Fruit fly (Drosophila melanogaster) whole organism, embryonic: ENCODE results near the gene CG33947.

ENCODE experiments used
- Abd-B ChIP-seq: fragments of 200-800 bp; sonication (Bioruptor generic); optimal IDR thresholded peaks from 2 replicates; lab custom pipeline; 2018; ENCODE audit warnings: missing biosample characterization, mild to moderate bottlenecking, missing genetic modification characterization, moderate library complexity
- Adf1 ChIP-seq: fragments of 200-800 bp; sonication (Bioruptor generic); IDR thresholded peaks from 2 replicates; pipeline ENCODE4 v1.3.6; 2022; ENCODE audit warnings: missing biosample characterization, missing genetic modification characterization
- Atf-2 ChIP-seq: fragments of 200-800 bp; sonication (Bioruptor generic); optimal IDR thresholded peaks from 2 replicates; lab custom pipeline; 2016; ENCODE audit warnings: missing biosample characterization, missing genetic modification characterization
- C15 ChIP-seq: fragments of 200-800 bp; sonication (Bioruptor generic); IDR thresholded peaks from 3 replicates; pipeline ENCODE4 v1.3.6; 2022; ENCODE audit warnings: missing biosample characterization, missing genetic modification characterization
- CG12236 ChIP-seq: fragments of 200-800 bp; sonication (Bioruptor generic); optimal IDR thresholded peaks from 2 replicates; lab custom pipeline; 2016; ENCODE audit warnings: missing biosample characterization, missing genetic modification characterization
- CG12391 ChIP-seq: fragments of 200-800 bp; sonication (Bioruptor generic); optimal IDR thresholded peaks from 3 replicates; lab custom pipeline; 2018; ENCODE audit warnings: missing biosample characterization, mild to moderate bottlenecking, missing genetic modification characterization, moderate library complexity
- CG12744 ChIP-seq: fragments of 200-800 bp; sonication (Bioruptor generic); optimal IDR thresholded peaks from 2 replicates; lab custom pipeline; 2016; ENCODE audit warnings: missing biosample characterization, missing genetic modification characterization
- CG13775 ChIP-seq: fragments of 200-800 bp; sonication (Bioruptor generic); optimal IDR thresholded peaks from 3 replicates; lab custom pipeline; 2017; ENCODE audit warnings: missing biosample characterization, mild to moderate bottlenecking, missing genetic modification characterization
- CG14710 ChIP-seq: fragments of 200-800 bp; sonication (Bioruptor generic); optimal IDR thresholded peaks from 3 replicates; lab custom pipeline; 2019; ENCODE audit warnings: missing biosample characterization, mild to moderate bottlenecking, missing genetic modification characterization, moderate library complexity
- CG16813 ChIP-seq: fragments of 200-800 bp; sonication (Bioruptor generic); IDR thresholded peaks from 3 replicates; pipeline ENCODE4 v1.3.6; 2022; ENCODE audit warnings: missing biosample characterization, missing genetic modification characterization; ENCODE audit not compliant: partially characterized antibody
- CG16863 ChIP-seq: fragments of 200-800 bp; sonication (Bioruptor generic); optimal IDR thresholded peaks from 3 replicates; lab custom pipeline; 2016; ENCODE audit warnings: missing biosample characterization, missing genetic modification characterization
- CG17328 ChIP-seq: fragments of 200-800 bp; sonication (Bioruptor generic); IDR thresholded peaks from 2 replicates; pipeline ENCODE4 v1.3.6; 2022; ENCODE audit warnings: missing biosample characterization, missing genetic modification characterization
- CG17385 ChIP-seq: fragments of 200-800 bp; sonication (Bioruptor generic); optimal IDR thresholded peaks from 3 replicates; lab custom pipeline; 2018; ENCODE audit warnings: missing biosample characterization, mild to moderate bottlenecking, missing genetic modification characterization
- CG17568 ChIP-seq: fragments of 200-800 bp; sonication (Bioruptor generic); optimal IDR thresholded peaks from 2 replicates; lab custom pipeline; 2018; ENCODE audit warnings: missing biosample characterization, mild to moderate bottlenecking, missing genetic modification characterization, moderate library complexity
- CG18476 ChIP-seq: fragments of 200-800 bp; sonication (Bioruptor generic); optimal IDR thresholded peaks from 2 replicates; lab custom pipeline; 2016; ENCODE audit warnings: missing biosample characterization, mild to moderate bottlenecking, missing genetic modification characterization
- CG30431 ChIP-seq: fragments of 200-800 bp; sonication (Bioruptor generic); optimal IDR thresholded peaks from 2 replicates; lab custom pipeline; 2017; ENCODE audit warnings: missing biosample characterization, missing genetic modification characterization
- CG3838 ChIP-seq: fragments of 200-800 bp; sonication (Bioruptor generic); optimal IDR thresholded peaks from 3 replicates; lab custom pipeline; 2016; ENCODE audit warnings: missing biosample characterization, missing genetic modification characterization
- CG3847 ChIP-seq: fragments of 200-800 bp; sonication (Bioruptor generic); IDR thresholded peaks from 2 replicates; pipeline ENCODE4 v1.3.6; 2022; ENCODE audit warnings: missing biosample characterization, missing genetic modification characterization
- CG43689 ChIP-seq: fragments of 200-800 bp; sonication (Bioruptor generic); IDR thresholded peaks from 2 replicates; pipeline ENCODE4 v1.3.6; 2022; ENCODE audit warnings: missing biosample characterization, missing genetic modification characterization
- CG4404 ChIP-seq: fragments of 200-800 bp; sonication (Bioruptor generic); IDR thresholded peaks from 2 replicates; pipeline ENCODE4 v1.3.6; 2022; ENCODE audit warnings: missing biosample characterization, missing genetic modification characterization
- CG4617 ChIP-seq: fragments of 200-800 bp; sonication (Bioruptor generic); optimal IDR thresholded peaks from 3 replicates; lab custom pipeline; 2016; ENCODE audit warnings: missing biosample characterization, missing genetic modification characterization, borderline replicate concordance
- CG4707 ChIP-seq: fragments of 200-800 bp; sonication (Bioruptor generic); optimal IDR thresholded peaks from 2 replicates; lab custom pipeline; 2018; ENCODE audit warnings: missing biosample characterization, mild to moderate bottlenecking, missing genetic modification characterization, moderate library complexity
- CG6854 ChIP-seq: fragments of 200-800 bp; sonication (Bioruptor generic); optimal IDR thresholded peaks from 3 replicates; lab custom pipeline; 2017; ENCODE audit warnings: missing biosample characterization, mild to moderate bottlenecking, missing genetic modification characterization
- CG8089 ChIP-seq: fragments of 200-800 bp; sonication (Bioruptor generic); optimal IDR thresholded peaks from 3 replicates; lab custom pipeline; 2016; ENCODE audit warnings: missing biosample characterization, missing genetic modification characterization
- CG9817 ChIP-seq: fragments of 200-800 bp; sonication (Bioruptor generic); optimal IDR thresholded peaks from 2 replicates; lab custom pipeline; 2018; ENCODE audit warnings: missing biosample characterization, mild to moderate bottlenecking, missing genetic modification characterization, moderate library complexity
- CkIIα-i1 ChIP-seq: fragments of 200-800 bp; sonication (Bioruptor generic); IDR thresholded peaks from 2 replicates; pipeline ENCODE4 v1.3.6; 2022; ENCODE audit warnings: missing biosample characterization, missing genetic modification characterization
- D ChIP-seq, 2 experiments: fragments of 200-800 bp in 1 of 2; fragments of >200 bp in 1 of 2; sonication (Bioruptor generic) in 1 of 2; optimal IDR thresholded peaks; 2 replicates in 1 of 2; 3 replicates in 1 of 2; lab custom pipeline; 2017; ENCODE audit warnings: mild to moderate bottlenecking in 1 of 2, missing biosample characterization in 1 of 2, missing genetic modification characterization in 1 of 2, missing genetic modification reagents in 1 of 2
- ERR ChIP-seq: fragments of 200-800 bp; sonication (Bioruptor generic); optimal IDR thresholded peaks from 2 replicates; lab custom pipeline; 2016; ENCODE audit warnings: missing biosample characterization, missing genetic modification characterization
- Elba2 ChIP-seq: fragments of 200-800 bp; sonication (Bioruptor generic); optimal IDR thresholded peaks from 3 replicates; lab custom pipeline; 2016; ENCODE audit warnings: missing biosample characterization, missing genetic modification characterization
- HLH54F ChIP-seq: fragments of 200-800 bp; sonication (Bioruptor generic); optimal IDR thresholded peaks from 3 replicates; lab custom pipeline; 2016; ENCODE audit warnings: missing biosample characterization, missing genetic modification characterization
- Max ChIP-seq: fragments of 200-800 bp; sonication (Bioruptor generic); optimal IDR thresholded peaks from 2 replicates; lab custom pipeline; 2016; ENCODE audit warnings: missing biosample characterization, mild to moderate bottlenecking, missing genetic modification characterization
- Meics ChIP-seq: fragments of 200-800 bp; sonication (Bioruptor generic); optimal IDR thresholded peaks from 2 replicates; lab custom pipeline; 2017; ENCODE audit warnings: missing biosample characterization, mild to moderate bottlenecking, missing genetic modification characterization
- NFAT ChIP-seq: fragments of 200-800 bp; sonication (Bioruptor generic); IDR thresholded peaks from 2 replicates; pipeline ENCODE4 v1.3.6; 2022; ENCODE audit warnings: missing biosample characterization, missing genetic modification characterization
- Oaz ChIP-seq: fragments of 200-800 bp; sonication (Bioruptor generic); IDR thresholded peaks from 2 replicates; pipeline ENCODE4 v1.3.6; 2022; ENCODE audit warnings: missing biosample characterization, missing genetic modification characterization
- PHDP ChIP-seq: fragments of 200-800 bp; sonication (Bioruptor generic); optimal IDR thresholded peaks from 3 replicates; lab custom pipeline; 2018; ENCODE audit warnings: missing biosample characterization, mild to moderate bottlenecking, missing genetic modification characterization, moderate library complexity
- Stat92E ChIP-seq, 3 experiments: fragments of >200 bp in 2 of 3; fragments of 200-800 bp in 1 of 3; sonication (Bioruptor generic) in 1 of 3; optimal IDR thresholded peaks; 2 replicates each; lab custom pipeline; 2017 to 2019; ENCODE audit warnings: missing biosample characterization in 3 of 3, missing genetic modification characterization in 3 of 3, mild to moderate bottlenecking in 1 of 3, moderate library complexity in 1 of 3
- aop ChIP-seq: fragments of 200-800 bp; sonication (Bioruptor generic); IDR thresholded peaks from 2 replicates; pipeline ENCODE4 v1.3.6; 2022; ENCODE audit warnings: missing biosample characterization, missing genetic modification characterization
- cad ChIP-seq: fragments of >200 bp; optimal IDR thresholded peaks from 2 replicates; lab custom pipeline; 2017; ENCODE audit warnings: missing biosample characterization, missing genetic modification characterization
- crp ChIP-seq, 2 experiments: fragments of 200-800 bp; sonication (Bioruptor generic); optimal IDR thresholded peaks; 2 replicates in 1 of 2; 3 replicates in 1 of 2; lab custom pipeline; 2017; ENCODE audit warnings: missing biosample characterization in 2 of 2, missing genetic modification characterization in 2 of 2, mild to moderate bottlenecking in 1 of 2, moderate library complexity in 1 of 2
- exex ChIP-seq: fragments of 200-800 bp; sonication (Bioruptor generic); optimal IDR thresholded peaks from 4 replicates; lab custom pipeline; 2018; ENCODE audit warnings: missing biosample characterization, mild to moderate bottlenecking, missing genetic modification characterization, moderate library complexity
- h ChIP-seq: fragments of >200 bp; optimal IDR thresholded peaks from 2 replicates; lab custom pipeline; 2017
- jumu ChIP-seq: fragments of 200-800 bp; sonication (Bioruptor generic); optimal IDR thresholded peaks from 3 replicates; lab custom pipeline; 2016; ENCODE audit warnings: missing biosample characterization, missing genetic modification characterization
- odd ChIP-seq: fragments of 200-800 bp; sonication (Bioruptor generic); optimal IDR thresholded peaks from 2 replicates; lab custom pipeline; 2017; ENCODE audit warnings: missing biosample characterization, mild to moderate bottlenecking, missing genetic modification characterization
- pfk ChIP-seq: fragments of 200-800 bp; sonication (Bioruptor generic); optimal IDR thresholded peaks from 2 replicates; lab custom pipeline; 2018; ENCODE audit warnings: missing biosample characterization, mild to moderate bottlenecking, missing genetic modification characterization, moderate library complexity
- row ChIP-seq: fragments of 200-800 bp; sonication (Bioruptor generic); IDR thresholded peaks from 3 replicates; pipeline ENCODE4 v1.3.6; 2022; ENCODE audit warnings: missing biosample characterization, missing genetic modification characterization
- sens-2 ChIP-seq: fragments of 200-800 bp; sonication (Bioruptor generic); IDR thresholded peaks from 2 replicates; pipeline ENCODE4 v1.3.6; 2022; ENCODE audit warnings: missing biosample characterization, missing genetic modification characterization
- sisA ChIP-seq: fragments of 200-800 bp; sonication (Bioruptor generic); IDR thresholded peaks from 2 replicates; pipeline ENCODE4 v1.3.6; 2022; ENCODE audit warnings: missing biosample characterization, missing genetic modification characterization
- toy ChIP-seq: fragments of 200-800 bp; sonication (Bioruptor generic); IDR thresholded peaks from 2 replicates; pipeline ENCODE4 v1.3.6; 2022; ENCODE audit warnings: missing biosample characterization, missing genetic modification characterization
- twi ChIP-seq: fragments of 200-800 bp; optimal IDR thresholded peaks from 2 replicates; lab custom pipeline; 2019; ENCODE audit warnings: missing biosample characterization, mild to moderate bottlenecking, missing genetic modification characterization, moderate library complexity

Gene CG33947

DNA sequence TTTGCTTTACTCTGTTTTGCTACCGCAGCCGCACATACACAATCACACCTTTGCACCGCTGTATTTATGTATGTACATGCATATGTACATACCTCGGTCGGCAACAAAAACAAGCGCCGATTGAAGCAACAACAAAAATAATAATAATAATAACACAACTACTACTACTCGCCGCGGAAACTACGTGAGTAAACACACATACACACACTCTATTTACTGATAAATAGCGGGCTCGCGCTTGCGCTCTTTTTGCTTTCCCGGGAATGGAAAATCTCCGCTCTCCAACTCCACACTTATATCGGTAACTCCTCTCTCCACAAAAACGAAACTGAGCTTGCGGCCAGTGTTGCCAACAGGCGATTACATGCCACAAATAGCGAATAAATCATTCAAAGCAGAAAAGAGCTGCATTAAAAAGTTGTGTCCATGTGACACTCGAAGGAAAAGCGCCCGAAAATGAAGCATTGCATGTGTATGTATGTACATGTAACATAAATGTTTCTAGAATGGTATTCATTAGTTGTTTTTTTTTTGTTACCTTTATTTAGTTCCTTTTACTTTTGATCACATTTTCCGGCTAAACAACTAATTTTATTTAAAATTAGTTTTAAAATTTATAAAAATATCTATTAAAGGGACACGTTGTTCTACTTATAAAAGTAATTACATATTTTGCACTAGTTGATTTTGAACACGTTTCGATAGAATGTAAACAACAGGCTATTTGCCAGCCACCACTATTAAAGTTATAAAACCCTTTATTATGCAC lies 22.5 kb downstream of the CG33947 start (continued):
- TF ChIP-seq odd (GFP tag; lab: Kevin White, UChicago) = peak; percentile 58
- TF ChIP-seq CG12744 = peak; percentile 69
- TF ChIP-seq CG16813 (GFP tag; lab: Robert Waterston, UW) = no peak
- TF ChIP-seq sisA (GFP tag; lab: Robert Waterston, UW) = no peak
- TF ChIP-seq CG18476 (GFP tag; lab: Kevin White, UChicago) = peak; percentile 46
- TF ChIP-seq twi (tag; lab: Kevin White, UChicago) = peak; percentile 54
- TF ChIP-seq CG3838 (GFP tag; lab: Kevin White, UChicago) = peak; percentile 73
- TF ChIP-seq exex (tag; lab: Kevin White, UChicago) = peak; percentile 68
- peak; percentile 69 for TF ChIP-seq CG17328 (GFP tag; lab: Robert Waterston, UW)
- TF ChIP-seq CG12391 (tag; lab: Kevin White, UChicago) = peak; percentile 29
- peak; percentile 68 for TF ChIP-seq sens-2 (GFP tag; lab: Robert Waterston, UW)
- no peak for TF ChIP-seq Abd-B (GFP tag; lab: Kevin White, UChicago)
- peak in 1 of 2 experiments; percentile 32 for TF ChIP-seq crp (GFP tag; optimal IDR thresholded peaks at IDR 0.05; lab: Kevin White, UChicago)
- TF ChIP-seq HLH54F = peak; percentile 38
- TF ChIP-seq pfk (GFP tag; lab: Kevin White, UChicago) = peak; percentile 82
- TF ChIP-seq CG13775 = no peak
- peak; percentile 55 for TF ChIP-seq Atf-2
- TF ChIP-seq CG4707 (GFP tag; lab: Kevin White, UChicago) = peak; percentile 72
- peak; percentile 46 for TF ChIP-seq CG9817 (tag; lab: Kevin White, UChicago)
- TF ChIP-seq Meics (GFP tag; lab: Kevin White, UChicago) = peak; percentile 74
- TF ChIP-seq Adf1 (GFP tag; lab: Robert Waterston, UW) = peak; percentile 77
- peak; percentile 65 for TF ChIP-seq CG14710 (tag; lab: Kevin White, UChicago)
- TF ChIP-seq CG4617 = peak; percentile 12
- TF ChIP-seq h (lab: Kevin White, UChicago) = no peak
- peak; percentile 68 for TF ChIP-seq CG17385 (GFP tag; lab: Kevin White, UChicago)
- TF ChIP-seq cad (GFP tag; lab: Kevin White, UChicago) = no peak
- peak; percentile 39 for TF ChIP-seq jumu
- TF ChIP-seq CG4404 (GFP tag; lab: Robert Waterston, UW) = peak; percentile 25; the same call in 1 of the 2 replicates
- TF ChIP-seq CG30431 (GFP tag; lab: Kevin White, UChicago) = no peak
- TF ChIP-seq Stat92E (GFP tag; optimal IDR thresholded peaks at IDR 0.05; lab: Kevin White, UChicago) = peak in 1 of 3 experiments; percentile 15
- peak; percentile 70; the same call in 1 of the 2 replicates for TF ChIP-seq NFAT (GFP tag; lab: Robert Waterston, UW)
- peak; percentile 17 for TF ChIP-seq ERR (GFP tag; lab: Kevin White, UChicago)
- TF ChIP-seq PHDP (tag; lab: Kevin White, UChicago) = peak; percentile 55
- peak; percentile 90 for TF ChIP-seq CG17568 (GFP tag; lab: Kevin White, UChicago)
- peak; percentile 74 for TF ChIP-seq CG8089 (GFP tag; lab: Kevin White, UChicago)
- no peak for TF ChIP-seq Elba2 (GFP tag; lab: Kevin White, UChicago)
- TF ChIP-seq aop (GFP tag; lab: Robert Waterston, UW) = no peak
- no peak for TF ChIP-seq CG43689
- no peak for TF ChIP-seq D (optimal IDR thresholded peaks at IDR 0.05; lab: Kevin White, UChicago)
- TF ChIP-seq D (GFP tag; optimal IDR thresholded peaks at IDR 0.05; lab: Kevin White, UChicago) = peak; percentile 61
- peak; percentile 43 for TF ChIP-seq row
- no peak for TF ChIP-seq Oaz (GFP tag; lab: Robert Waterston, UW)
- TF ChIP-seq CG6854 (GFP tag; lab: Kevin White, UChicago) = peak; percentile 71
- peak; percentile 83 for TF ChIP-seq CG12236
- no peak for TF ChIP-seq toy (GFP tag; lab: Robert Waterston, UW)
- TF ChIP-seq CG3847 = peak; percentile 54
- TF ChIP-seq CG16863 (GFP tag; lab: Kevin White, UChicago) = peak; percentile 54
- TF ChIP-seq Max (GFP tag; lab: Kevin White, UChicago) = peak; percentile 49
- TF ChIP-seq CkIIα-i1 (GFP tag; lab: Robert Waterston, UW) = no peak
- TF ChIP-seq C15 (GFP tag; lab: Robert Waterston, UW) = 0 out of 3 replicates have a peak, but pooled peaks have one; percentile 66
